Fruit fly (Drosophila melanogaster): ENCODE data around the gene CG13041.

dm6 chr3L:16290850-16291249 is 28.5 kb downstream of the CG13041 start, which contains the start of gene CG13045:
- TF ChIP-seq CG33017 (tag; optimal IDR thresholded peaks at IDR 0.05) (no peak), kay (GFP tag; ENCODE audit: borderline replicate concordance) (no peak), Mnt (GFP tag; optimal IDR thresholded peaks at IDR 0.05) (no peak), bab1 (GFP tag; optimal IDR thresholded peaks at IDR 0.05) (no peak), CG7101 (tag; optimal IDR thresholded peaks at IDR 0.05) (no peak), ovo (GFP tag; optimal IDR thresholded peaks at IDR 0.05) (no peak), Crg-1 (GFP tag; optimal IDR thresholded peaks at IDR 0.05) (no peak), cic (GFP tag; optimal IDR thresholded peaks at IDR 0.05) (no peak), CG14711 (tag; optimal IDR thresholded peaks at IDR 0.05) (no peak), Hr96 (GFP tag; optimal IDR thresholded peaks at IDR 0.05) (no peak), CG7045 (GFP tag; optimal IDR thresholded peaks at IDR 0.05) (no peak)
